Fruit fly (Drosophila melanogaster) whole organism, embryonic: ENCODE measurements around the gene CG15725.

Source experiments
- BEAF-32 ChIP-seq: fragments of 200-800 bp; sonication (Bioruptor generic); optimal IDR thresholded peaks from 3 replicates; lab custom pipeline; 2017; ENCODE audit warnings: missing biosample characterization, missing genetic modification characterization, mild to moderate bottlenecking, moderate library complexity, missing genetic modification reagents
- CG11093 ChIP-seq: fragments of 200-800 bp; sonication (Bioruptor generic); IDR thresholded peaks from 3 replicates; pipeline ENCODE4 v1.3.6; 2022; ENCODE audit warnings: missing biosample characterization, missing genetic modification characterization
- CG11504 ChIP-seq: fragments of 200-800 bp; sonication (Bioruptor generic); optimal IDR thresholded peaks from 3 replicates; lab custom pipeline; 2019; ENCODE audit warnings: missing biosample characterization, mild to moderate bottlenecking, missing genetic modification characterization, moderate library complexity
- CG11695 ChIP-seq: fragments of 200-800 bp; sonication (Bioruptor generic); IDR thresholded peaks from 3 replicates; pipeline ENCODE4 v1.3.6; 2022; ENCODE audit warnings: missing biosample characterization, missing genetic modification characterization
- CG11723 ChIP-seq: fragments of 200-800 bp; sonication (Bioruptor generic); optimal IDR thresholded peaks from 2 replicates; lab custom pipeline; 2017; ENCODE audit warnings: missing biosample characterization, mild to moderate bottlenecking, missing genetic modification characterization
- CG13296 ChIP-seq: fragments of 200-800 bp; sonication (Bioruptor generic); optimal IDR thresholded peaks from 3 replicates; lab custom pipeline; 2018; ENCODE audit warnings: missing biosample characterization, mild to moderate bottlenecking, missing genetic modification characterization
- CG13894 ChIP-seq: fragments of 200-800 bp; sonication (Bioruptor generic); optimal IDR thresholded peaks from 3 replicates; lab custom pipeline; 2018; ENCODE audit warnings: missing biosample characterization, mild to moderate bottlenecking, missing genetic modification characterization, moderate library complexity
- CG15073 ChIP-seq: fragments of 200-800 bp; sonication (Bioruptor generic); optimal IDR thresholded peaks from 2 replicates; lab custom pipeline; 2016; ENCODE audit warnings: missing biosample characterization, missing genetic modification characterization
- CG1603 ChIP-seq: fragments of 200-800 bp; sonication (Bioruptor generic); optimal IDR thresholded peaks from 2 replicates; lab custom pipeline; 2019; ENCODE audit warnings: missing biosample characterization, mild to moderate bottlenecking, missing genetic modification characterization, moderate library complexity
- CG16779 ChIP-seq: fragments of 200-800 bp; sonication (Bioruptor generic); IDR thresholded peaks from 2 replicates; pipeline ENCODE4 v1.3.6; 2022; ENCODE audit warnings: missing biosample characterization, missing genetic modification characterization
- CG16863 ChIP-seq: fragments of 200-800 bp; sonication (Bioruptor generic); optimal IDR thresholded peaks from 3 replicates; lab custom pipeline; 2016; ENCODE audit warnings: missing biosample characterization, missing genetic modification characterization
- CG17186 ChIP-seq: fragments of 200-800 bp; sonication (Bioruptor generic); optimal IDR thresholded peaks from 3 replicates; lab custom pipeline; 2017; ENCODE audit warnings: missing biosample characterization, missing genetic modification reagents, missing genetic modification characterization
- CG18011 ChIP-seq: fragments of 200-800 bp; sonication (Bioruptor generic); optimal IDR thresholded peaks from 2 replicates; lab custom pipeline; 2017; ENCODE audit warnings: missing biosample characterization, missing genetic modification characterization, mild to moderate bottlenecking, moderate library complexity, missing genotype
- CG18262 ChIP-seq: fragments of 200-800 bp; optimal IDR thresholded peaks from 3 replicates; lab custom pipeline; 2019; ENCODE audit warnings: missing biosample characterization, mild to moderate bottlenecking, missing genetic modification characterization, moderate library complexity
- CG2129 ChIP-seq: fragments of 200-800 bp; sonication (Bioruptor generic); IDR thresholded peaks from 2 replicates; pipeline ENCODE4 v1.3.6; 2022; ENCODE audit warnings: missing biosample characterization, missing genetic modification characterization; ENCODE audit not compliant: partially characterized antibody
- CG3163 ChIP-seq: fragments of 200-800 bp; sonication (Bioruptor generic); optimal IDR thresholded peaks from 3 replicates; lab custom pipeline; 2016; ENCODE audit warnings: missing biosample characterization, missing genetic modification characterization
- CG4730 ChIP-seq: fragments of 200-800 bp; sonication (Bioruptor generic); IDR thresholded peaks from 2 replicates; pipeline ENCODE4 v1.3.6; 2022; ENCODE audit warnings: missing biosample characterization, missing genetic modification characterization
- CG7556 ChIP-seq: fragments of 200-800 bp; sonication (Bioruptor generic); optimal IDR thresholded peaks from 2 replicates; lab custom pipeline; 2017; ENCODE audit warnings: missing biosample characterization, mild to moderate bottlenecking, missing genetic modification characterization
- Chrac-16 ChIP-seq: fragments of 200-800 bp; sonication (Bioruptor generic); optimal IDR thresholded peaks from 3 replicates; lab custom pipeline; 2016; ENCODE audit warnings: missing biosample characterization, missing genetic modification characterization
- CkIIα-i1 ChIP-seq: fragments of 200-800 bp; sonication (Bioruptor generic); IDR thresholded peaks from 2 replicates; pipeline ENCODE4 v1.3.6; 2022; ENCODE audit warnings: missing biosample characterization, missing genetic modification characterization
- CoRest ChIP-seq: fragments of 200-800 bp; sonication (Bioruptor generic); optimal IDR thresholded peaks from 3 replicates; lab custom pipeline; 2018; ENCODE audit warnings: missing biosample characterization, mild to moderate bottlenecking, missing genetic modification characterization, moderate library complexity
- Dbx ChIP-seq: fragments of 200-800 bp; sonication (Bioruptor generic); IDR thresholded peaks from 3 replicates; pipeline ENCODE4 v1.3.6; 2022; ENCODE audit warnings: missing biosample characterization, missing genetic modification characterization
- Jarid2 ChIP-seq: fragments of 200-800 bp; sonication (Bioruptor generic); optimal IDR thresholded peaks from 3 replicates; lab custom pipeline; 2017; ENCODE audit warnings: mild to moderate bottlenecking, missing biosample characterization, missing genetic modification reagents, missing genetic modification characterization
- NC2α ChIP-seq: fragments of 200-800 bp; sonication (Bioruptor generic); optimal IDR thresholded peaks from 2 replicates; lab custom pipeline; 2016; ENCODE audit warnings: missing biosample characterization, missing genetic modification characterization
- Ssrp ChIP-seq: fragments of 200-800 bp; sonication (Bioruptor generic); optimal IDR thresholded peaks from 2 replicates; lab custom pipeline; 2018; ENCODE audit warnings: missing biosample characterization, mild to moderate bottlenecking, missing genetic modification characterization, moderate library complexity
- ase ChIP-seq: fragments of 200-800 bp; sonication (Bioruptor generic); IDR thresholded peaks from 3 replicates; pipeline ENCODE4 v1.3.6; 2022; ENCODE audit warnings: missing biosample characterization, missing genetic modification characterization
- bigmax ChIP-seq: fragments of 200-800 bp; sonication (Bioruptor generic); optimal IDR thresholded peaks from 2 replicates; lab custom pipeline; 2018; ENCODE audit warnings: missing biosample characterization, mild to moderate bottlenecking, missing genetic modification characterization
- dpn ChIP-seq, 2 experiments: fragments of 200-800 bp; sonication (Bioruptor generic); optimal IDR thresholded peaks; 3 replicates each; lab custom pipeline; 2016; ENCODE audit warnings: missing biosample characterization in 2 of 2, missing genetic modification characterization in 2 of 2
- ems ChIP-seq: fragments of 200-800 bp; sonication (Bioruptor generic); optimal IDR thresholded peaks from 3 replicates; lab custom pipeline; 2016; ENCODE audit warnings: missing biosample characterization, missing genetic modification characterization
- esg ChIP-seq: fragments of 200-800 bp; sonication (Bioruptor generic); conservative IDR thresholded peaks from 2 replicates; pipeline ENCODE4 v1.3.6; 2022; ENCODE audit warnings: missing biosample characterization, missing genetic modification characterization
- gfzf ChIP-seq: fragments of 200-800 bp; sonication (Bioruptor generic); optimal IDR thresholded peaks from 2 replicates; lab custom pipeline; 2016; ENCODE audit warnings: missing biosample characterization, mild to moderate bottlenecking, missing genetic modification characterization, moderate library complexity
- gsb ChIP-seq: fragments of 200-800 bp; sonication (Bioruptor generic); IDR thresholded peaks from 2 replicates; pipeline ENCODE4 v1.3.6; 2022; ENCODE audit warnings: missing biosample characterization, missing genetic modification characterization
- inv ChIP-seq: fragments of 200-800 bp; sonication (Bioruptor generic); IDR thresholded peaks from 2 replicates; pipeline ENCODE4 v1.3.6; 2022; ENCODE audit warnings: missing biosample characterization, missing genetic modification characterization; ENCODE audit not compliant: partially characterized antibody
- kah ChIP-seq: fragments of 200-800 bp; sonication (Bioruptor generic); optimal IDR thresholded peaks from 2 replicates; lab custom pipeline; 2018; ENCODE audit warnings: missing biosample characterization, mild to moderate bottlenecking, missing genetic modification characterization
- lov ChIP-seq, 2 experiments: fragments of 200-800 bp in 1 of 2; fragments of >200 bp in 1 of 2; sonication (Bioruptor generic) in 1 of 2; IDR thresholded peaks in 1 of 2; optimal IDR thresholded peaks in 1 of 2; 2 replicates in 1 of 2; 3 replicates in 1 of 2; pipeline versions ENCODE4 v1.3.6 to Lab custom; 2017 to 2022; ENCODE audit warnings: missing biosample characterization in 1 of 2, missing genetic modification characterization in 1 of 2
- nau ChIP-seq: fragments of 200-800 bp; sonication (Bioruptor generic); optimal IDR thresholded peaks from 3 replicates; lab custom pipeline; 2017; ENCODE audit warnings: missing biosample characterization, mild to moderate bottlenecking, missing genetic modification characterization, missing genetic modification reagents
- pfk ChIP-seq: fragments of 200-800 bp; sonication (Bioruptor generic); optimal IDR thresholded peaks from 2 replicates; lab custom pipeline; 2018; ENCODE audit warnings: missing biosample characterization, mild to moderate bottlenecking, missing genetic modification characterization, moderate library complexity
- psq ChIP-seq: fragments of 200-800 bp; sonication (Bioruptor generic); optimal IDR thresholded peaks from 2 replicates; lab custom pipeline; 2017; ENCODE audit warnings: missing biosample characterization, missing genetic modification characterization
- repo ChIP-seq: fragments of 200-800 bp; sonication (Bioruptor generic); optimal IDR thresholded peaks from 2 replicates; lab custom pipeline; 2016; ENCODE audit warnings: missing biosample characterization, missing genetic modification characterization
- sc ChIP-seq, 3 experiments: fragments of >200 bp in 2 of 3; fragments of 200-800 bp in 1 of 3; sonication (Bioruptor generic) in 1 of 3; optimal IDR thresholded peaks; 2 replicates in 2 of 3; 3 replicates in 1 of 3; lab custom pipeline; 2017; ENCODE audit warnings: mild to moderate bottlenecking in 1 of 3, missing biosample characterization in 1 of 3, missing genetic modification characterization in 1 of 3, missing genetic modification reagents in 1 of 3
- sens-2 ChIP-seq: fragments of 200-800 bp; sonication (Bioruptor generic); IDR thresholded peaks from 2 replicates; pipeline ENCODE4 v1.3.6; 2022; ENCODE audit warnings: missing biosample characterization, missing genetic modification characterization
- sr ChIP-seq: fragments of 200-800 bp; sonication (Bioruptor generic); IDR thresholded peaks from 3 replicates; pipeline ENCODE4 v1.3.6; 2022; ENCODE audit warnings: missing biosample characterization, missing genetic modification characterization
- tin ChIP-seq: fragments of 200-800 bp; sonication (Bioruptor generic); optimal IDR thresholded peaks from 3 replicates; lab custom pipeline; 2016; ENCODE audit warnings: missing biosample characterization, missing genetic modification characterization
- tna ChIP-seq: fragments of 200-800 bp; sonication (Bioruptor generic); IDR thresholded peaks from 2 replicates; pipeline ENCODE4 v1.3.6; 2022; ENCODE audit warnings: missing biosample characterization, missing genetic modification characterization; ENCODE audit not compliant: partially characterized antibody
- toy ChIP-seq: fragments of 200-800 bp; sonication (Bioruptor generic); IDR thresholded peaks from 2 replicates; pipeline ENCODE4 v1.3.6; 2022; ENCODE audit warnings: missing biosample characterization, missing genetic modification characterization
- ttk ChIP-seq: fragments of 200-800 bp; sonication (Bioruptor generic); IDR thresholded peaks from 2 replicates; pipeline ENCODE4 v2.1.2; 2022; ENCODE audit warnings: missing biosample characterization, missing genetic modification characterization
- vfl ChIP-seq: fragments of 200-800 bp; sonication (Bioruptor generic); optimal IDR thresholded peaks from 2 replicates; lab custom pipeline; 2016; ENCODE audit warnings: missing biosample characterization, missing genetic modification characterization

The CG15725 gene

dm6 chrX:12737735-12738390 is 32.2 kb downstream of the CG15725 start (continued):
- TF ChIP-seq tin (GFP tag; lab: Kevin White, UChicago) (peak; percentile 42), kah (GFP tag; lab: Kevin White, UChicago) (peak; percentile 45), vfl (GFP tag; lab: Kevin White, UChicago) (no peak), pfk (GFP tag; lab: Kevin White, UChicago) (no peak), CG16779 (GFP tag; lab: Robert Waterston, UW) (no peak), NC2α (GFP tag; lab: Kevin White, UChicago) (no peak), gfzf (GFP tag; lab: Kevin White, UChicago) (no peak), inv (GFP tag; lab: Robert Waterston, UW) (no peak), CG4730 (GFP tag; lab: Robert Waterston, UW) (0 out of 2 replicates have a peak, but pooled peaks have one; percentile 18), ase (GFP tag; lab: Robert Waterston, UW) (no peak), Dbx (GFP tag; lab: Robert Waterston, UW) (no peak), CG16863 (no peak), toy (GFP tag; lab: Robert Waterston, UW) (no peak), CG2129 (no peak), gsb (no peak), dpn (GFP tag; optimal IDR thresholded peaks at IDR 0.05; lab: Kevin White, UChicago) (peak; percentile 33 to 58), ttk (GFP tag; lab: Robert Waterston, UW) (0 out of 2 replicates have a peak, but pooled peaks have one; percentile 9), CG18011 (GFP tag; lab: Kevin White, UChicago) (peak; percentile 21), CG15073 (GFP tag; lab: Kevin White, UChicago) (no peak), bigmax (no peak), psq (GFP tag; lab: Kevin White, UChicago) (no peak), lov (optimal IDR thresholded peaks at IDR 0.05; lab: Kevin White, UChicago) (no peak), lov (GFP tag; IDR thresholded peaks at IDR 0.05; lab: Robert Waterston, UW) (no peak), sr (GFP tag; lab: Robert Waterston, UW) (no peak; the same call in 2 of the 3 replicates), sens-2 (GFP tag; lab: Robert Waterston, UW) (no peak), esg (GFP tag; lab: Robert Waterston, UW) (peak; percentile 60), BEAF-32 (GFP tag; lab: Kevin White, UChicago) (no peak), CG11504 (peak; percentile 91), tna (GFP tag; lab: Robert Waterston, UW) (no peak), CG13894 (tag; lab: Kevin White, UChicago) (no peak), CG17186 (GFP tag; lab: Kevin White, UChicago) (no peak), CkIIα-i1 (GFP tag; lab: Robert Waterston, UW) (no peak), CG18262 (tag; lab: Kevin White, UChicago) (peak; percentile 90), CG11723 (peak; percentile 55), Jarid2 (GFP tag; lab: Kevin White, UChicago) (peak; percentile 34), repo (GFP tag; lab: Kevin White, UChicago) (no peak), CG11093 (GFP tag; lab: Robert Waterston, UW) (no peak), Chrac-16 (peak; percentile 55), CG11695 (GFP tag; lab: Robert Waterston, UW) (peak; percentile 79), CoRest (tag; lab: Kevin White, UChicago) (peak; percentile 88), nau (GFP tag; lab: Kevin White, UChicago) (peak; percentile 25), CG1603 (tag; lab: Kevin White, UChicago) (no peak), ems (GFP tag; lab: Kevin White, UChicago) (no peak), sc (optimal IDR thresholded peaks at IDR 0.05; lab: Kevin White, UChicago) (no peak), sc (GFP tag; optimal IDR thresholded peaks at IDR 0.05; lab: Kevin White, UChicago) (peak; percentile 57), CG7556 (GFP tag; lab: Kevin White, UChicago) (peak; percentile 86), CG13296 (peak; percentile 73), CG3163 (GFP tag; lab: Kevin White, UChicago) (no peak), Ssrp (tag; lab: Kevin White, UChicago) (peak; percentile 78)
